Worm (Caenorhabditis elegans) whole organism, late embryonic: ENCODE results near the gene B0563.6.

ENCODE experiments used
- ama-1 ChIP-seq: fragments of 150-350 bp; optimal IDR thresholded peaks from 2 replicates; lab custom pipeline; 2014
- ceh-14 ChIP-seq: sonication (generic microtip); optimal IDR thresholded peaks from 2 replicates; lab custom pipeline; 2016; ENCODE audit warnings: missing genotype, missing genetic modification characterization, missing compliant biosample characterization
- ceh-22 ChIP-seq: sonication (generic microtip); optimal IDR thresholded peaks from 2 replicates; lab custom pipeline; 2017; ENCODE audit warnings: missing biosample characterization, missing genetic modification characterization
- dve-1 ChIP-seq: sonication (generic microtip); optimal IDR thresholded peaks from 2 replicates; lab custom pipeline; 2017; ENCODE audit warnings: antibody characterized with exemption, mild to moderate bottlenecking, missing genetic modification characterization, missing compliant biosample characterization
- fkh-10 ChIP-seq: fragments of 150-350 bp; optimal IDR thresholded peaks from 2 replicates; lab custom pipeline; 2014; ENCODE audit warnings: missing biosample characterization, missing genetic modification reagents, missing genetic modification characterization
- hlh-13 ChIP-seq: fragments of 200-800 bp; sonication (Bioruptor generic); optimal IDR thresholded peaks from 2 replicates; lab custom pipeline; 2018; ENCODE audit warnings: mild to moderate bottlenecking, missing genetic modification characterization, missing compliant biosample characterization
- lin-11 ChIP-seq: fragments of 200-800 bp; sonication (Bioruptor generic); optimal IDR thresholded peaks from 2 replicates; lab custom pipeline; 2018; ENCODE audit warnings: mild to moderate bottlenecking, missing genetic modification characterization, missing compliant biosample characterization
- nfya-1 ChIP-seq: sonication (generic microtip); optimal IDR thresholded peaks from 2 replicates; lab custom pipeline; 2017; ENCODE audit warnings: missing genetic modification characterization, mild to moderate bottlenecking, missing compliant biosample characterization, antibody characterized with exemption, moderate library complexity
- pha-2 ChIP-seq: sonication (generic microtip); optimal IDR thresholded peaks from 2 replicates; lab custom pipeline; 2017; ENCODE audit warnings: mild to moderate bottlenecking, missing genetic modification characterization, missing compliant biosample characterization
- pha-4 ChIP-seq: fragments of 150-350 bp; optimal IDR thresholded peaks from 2 replicates; lab custom pipeline; 2018; ENCODE audit warnings: missing biosample characterization, missing genetic modification reagents, missing genetic modification characterization
- pros-1 ChIP-seq: fragments of 150-350 bp; optimal IDR thresholded peaks from 2 replicates; lab custom pipeline; 2014; ENCODE audit warnings: missing biosample characterization, missing genetic modification reagents, missing genetic modification characterization
- sdc-2 ChIP-seq: sonication (generic microtip); optimal IDR thresholded peaks from 2 replicates; lab custom pipeline; 2016; ENCODE audit warnings: missing genotype, missing genetic modification characterization, missing compliant biosample characterization
- unc-86 ChIP-seq: sonication (generic microtip); optimal IDR thresholded peaks from 2 replicates; lab custom pipeline; 2016; ENCODE audit warnings: missing genetic modification characterization, missing compliant biosample characterization

ce11 chrX:9183836-9184235 lies 46.3 kb downstream of the B0563.6 start, which contains the start of gene Y81B9A.2:
- TF ChIP-seq dve-1 (tag; lab: Kevin White, UChicago) (no peak), pha-2 (tag; lab: Kevin White, UChicago) (no peak), ceh-14 (tag; lab: Kevin White, UChicago) (no peak), fkh-10 (no peak), nfya-1 (tag; lab: Kevin White, UChicago) (no peak), pha-4 (tag; lab: Kevin White, UChicago) (no peak), ceh-22 (no peak), pros-1 (tag; lab: Kevin White, UChicago) (no peak), ama-1 (lab: Kevin White, UChicago) (no peak), sdc-2 (tag; lab: Kevin White, UChicago) (no peak), lin-11 (no peak), unc-86 (tag; lab: Kevin White, UChicago) (no peak), hlh-13 (GFP tag; lab: Kevin White, UChicago) (no peak)
